Fruit fly (Drosophila melanogaster) whole organism, embryonic: ENCODE measurements around the gene Reg-2.

ENCODE experiments used
- Awh ChIP-seq: fragments of 200-800 bp; sonication (Bioruptor generic); IDR thresholded peaks from 2 replicates; pipeline ENCODE4, ENCODE4 v1.3.6; 2022; ENCODE audit warnings: missing biosample characterization, missing genetic modification characterization
- CG10979 ChIP-seq: fragments of 200-800 bp; sonication (Bioruptor generic); optimal IDR thresholded peaks from 2 replicates; lab custom pipeline; 2018; ENCODE audit warnings: missing biosample characterization, mild to moderate bottlenecking, missing genetic modification characterization, moderate library complexity
- CG12659 ChIP-seq: fragments of 200-800 bp; sonication (Bioruptor generic); optimal IDR thresholded peaks from 3 replicates; lab custom pipeline; 2017; ENCODE audit warnings: mild to moderate bottlenecking, missing biosample characterization, missing genetic modification reagents, missing genetic modification characterization
- CG12744 ChIP-seq: fragments of 200-800 bp; sonication (Bioruptor generic); optimal IDR thresholded peaks from 2 replicates; lab custom pipeline; 2016; ENCODE audit warnings: missing biosample characterization, missing genetic modification characterization
- CG13296 ChIP-seq: fragments of 200-800 bp; sonication (Bioruptor generic); optimal IDR thresholded peaks from 3 replicates; lab custom pipeline; 2018; ENCODE audit warnings: missing biosample characterization, mild to moderate bottlenecking, missing genetic modification characterization
- CG13424 ChIP-seq: fragments of 200-800 bp; sonication (Bioruptor generic); optimal IDR thresholded peaks from 2 replicates; lab custom pipeline; 2019; ENCODE audit warnings: missing biosample characterization, mild to moderate bottlenecking, missing genetic modification characterization, moderate library complexity
- CG14860 ChIP-seq: fragments of 200-800 bp; sonication (Bioruptor generic); IDR thresholded peaks from 3 replicates; pipeline ENCODE4 v1.3.6; 2022; ENCODE audit warnings: missing biosample characterization, missing genetic modification characterization; ENCODE audit not compliant: partially characterized antibody
- CG14965 ChIP-seq: fragments of 200-800 bp; sonication (Bioruptor generic); optimal IDR thresholded peaks from 2 replicates; lab custom pipeline; 2016; ENCODE audit warnings: missing biosample characterization, missing genetic modification characterization, borderline replicate concordance
- CG15601 ChIP-seq: fragments of 200-800 bp; sonication (Bioruptor generic); optimal IDR thresholded peaks from 3 replicates; lab custom pipeline; 2019; ENCODE audit warnings: missing biosample characterization, mild to moderate bottlenecking, missing genetic modification characterization, moderate library complexity
- CG16863 ChIP-seq: fragments of 200-800 bp; sonication (Bioruptor generic); optimal IDR thresholded peaks from 3 replicates; lab custom pipeline; 2016; ENCODE audit warnings: missing biosample characterization, missing genetic modification characterization
- CG2712 ChIP-seq: fragments of 200-800 bp; optimal IDR thresholded peaks from 3 replicates; lab custom pipeline; 2019; ENCODE audit warnings: missing biosample characterization, mild to moderate bottlenecking, missing genetic modification characterization, moderate library complexity
- CG30020 ChIP-seq: fragments of 200-800 bp; optimal IDR thresholded peaks from 2 replicates; lab custom pipeline; 2019; ENCODE audit warnings: missing biosample characterization, mild to moderate bottlenecking, missing genetic modification characterization, moderate library complexity
- CG31388 ChIP-seq: fragments of 200-800 bp; sonication (Bioruptor generic); optimal IDR thresholded peaks from 2 replicates; lab custom pipeline; 2016; ENCODE audit warnings: missing biosample characterization, missing genetic modification characterization
- CG3407 ChIP-seq: fragments of 200-800 bp; sonication (Bioruptor generic); optimal IDR thresholded peaks from 2 replicates; lab custom pipeline; 2018; ENCODE audit warnings: missing biosample characterization, mild to moderate bottlenecking, missing genetic modification characterization
- CG5953 ChIP-seq: fragments of 200-800 bp; sonication (Bioruptor generic); IDR thresholded peaks from 2 replicates; pipeline ENCODE4 v1.3.6; 2022; ENCODE audit warnings: missing biosample characterization, missing genetic modification characterization
- CG6689 ChIP-seq: fragments of 200-800 bp; sonication (Bioruptor generic); IDR thresholded peaks from 2 replicates; pipeline ENCODE4 v1.3.6; 2022; ENCODE audit warnings: missing biosample characterization, missing genetic modification characterization
- CG8359 ChIP-seq: fragments of 200-800 bp; sonication (Bioruptor generic); optimal IDR thresholded peaks from 2 replicates; lab custom pipeline; 2017; ENCODE audit warnings: missing biosample characterization, mild to moderate bottlenecking, missing genetic modification characterization, borderline replicate concordance
- CkIIα-i1 ChIP-seq: fragments of 200-800 bp; sonication (Bioruptor generic); IDR thresholded peaks from 2 replicates; pipeline ENCODE4 v1.3.6; 2022; ENCODE audit warnings: missing biosample characterization, missing genetic modification characterization
- Dad ChIP-seq: fragments of 200-800 bp; sonication (Bioruptor generic); optimal IDR thresholded peaks from 3 replicates; lab custom pipeline; 2016; ENCODE audit warnings: missing biosample characterization, missing genetic modification characterization
- E2f1 ChIP-seq: fragments of 200-800 bp; sonication (Bioruptor generic); IDR thresholded peaks from 2 replicates; pipeline ENCODE4 v1.3.6; 2022; ENCODE audit warnings: missing biosample characterization, missing genetic modification characterization
- Hr39 ChIP-seq: fragments of >200 bp; optimal IDR thresholded peaks from 2 replicates; lab custom pipeline; 2017
- Hr51 ChIP-seq, 2 experiments: fragments of 200-800 bp; sonication (Bioruptor generic); optimal IDR thresholded peaks; 2 replicates in 1 of 2; 3 replicates in 1 of 2; lab custom pipeline; 2016 to 2018; ENCODE audit warnings: missing biosample characterization in 2 of 2, missing genetic modification characterization in 2 of 2, mild to moderate bottlenecking in 1 of 2, moderate library complexity in 1 of 2
- Mrtf ChIP-seq: fragments of 200-800 bp; sonication (Bioruptor generic); IDR thresholded peaks from 3 replicates; pipeline ENCODE4 v1.3.6; 2022; ENCODE audit warnings: missing biosample characterization, missing genetic modification characterization
- NC2β ChIP-seq: fragments of 200-800 bp; sonication (Bioruptor generic); optimal IDR thresholded peaks from 2 replicates; lab custom pipeline; 2016; ENCODE audit warnings: missing biosample characterization, missing genetic modification characterization
- NK7.1 ChIP-seq: fragments of 200-800 bp; sonication (Bioruptor generic); optimal IDR thresholded peaks from 3 replicates; lab custom pipeline; 2016; ENCODE audit warnings: missing biosample characterization, missing genetic modification characterization
- Oaz ChIP-seq: fragments of 200-800 bp; sonication (Bioruptor generic); IDR thresholded peaks from 2 replicates; pipeline ENCODE4 v1.3.6; 2022; ENCODE audit warnings: missing biosample characterization, missing genetic modification characterization
- Oli ChIP-seq: fragments of 200-800 bp; sonication (Bioruptor generic); optimal IDR thresholded peaks from 2 replicates; lab custom pipeline; 2018; ENCODE audit warnings: missing biosample characterization, mild to moderate bottlenecking, missing genetic modification characterization, moderate library complexity
- Opbp ChIP-seq: fragments of 200-800 bp; sonication (Bioruptor generic); IDR thresholded peaks from 3 replicates; pipeline ENCODE4 v1.3.6; 2022; ENCODE audit warnings: missing biosample characterization, missing genetic modification characterization; ENCODE audit not compliant: partially characterized antibody
- bab2 ChIP-seq: fragments of 200-800 bp; sonication (Bioruptor generic); optimal IDR thresholded peaks from 2 replicates; lab custom pipeline; 2016; ENCODE audit warnings: missing biosample characterization, missing genetic modification characterization
- bigmax ChIP-seq: fragments of 200-800 bp; sonication (Bioruptor generic); optimal IDR thresholded peaks from 2 replicates; lab custom pipeline; 2018; ENCODE audit warnings: missing biosample characterization, mild to moderate bottlenecking, missing genetic modification characterization
- bowl ChIP-seq: fragments of 200-800 bp; sonication (Bioruptor generic); IDR thresholded peaks from 2 replicates; pipeline ENCODE4 v1.3.6; 2022; ENCODE audit warnings: missing biosample characterization, missing genetic modification characterization
- cg ChIP-seq: fragments of 200-800 bp; sonication (Bioruptor generic); optimal IDR thresholded peaks from 3 replicates; lab custom pipeline; 2019; ENCODE audit warnings: missing biosample characterization, mild to moderate bottlenecking, missing genetic modification characterization, moderate library complexity
- croc ChIP-seq: fragments of 200-800 bp; sonication (Bioruptor generic); conservative IDR thresholded peaks from 3 replicates; pipeline ENCODE4 v1.3.6; 2022; ENCODE audit warnings: missing biosample characterization, missing genetic modification characterization
- emc ChIP-seq: fragments of 200-800 bp; sonication (Bioruptor generic); optimal IDR thresholded peaks from 2 replicates; lab custom pipeline; 2016; ENCODE audit warnings: missing biosample characterization, missing genetic modification characterization
- hb ChIP-seq: fragments of 200-800 bp; sonication (Bioruptor generic); IDR thresholded peaks from 3 replicates; pipeline ENCODE4 v1.3.6; 2022; ENCODE audit warnings: missing biosample characterization, missing genetic modification characterization; ENCODE audit not compliant: partially characterized antibody
- odd ChIP-seq: fragments of 200-800 bp; sonication (Bioruptor generic); optimal IDR thresholded peaks from 2 replicates; lab custom pipeline; 2017; ENCODE audit warnings: missing biosample characterization, mild to moderate bottlenecking, missing genetic modification characterization
- otp ChIP-seq: fragments of 200-800 bp; sonication (Bioruptor generic); IDR thresholded peaks from 3 replicates; pipeline ENCODE4, ENCODE4 v1.3.6; 2022; ENCODE audit warnings: missing biosample characterization, missing genetic modification characterization
- peb ChIP-seq: fragments of 200-800 bp; sonication (Bioruptor generic); IDR thresholded peaks from 2 replicates; pipeline ENCODE4 v1.3.6; 2022; ENCODE audit warnings: missing biosample characterization, missing genetic modification characterization
- ranshi ChIP-seq: fragments of 200-800 bp; sonication (Bioruptor generic); IDR thresholded peaks from 2 replicates; pipeline ENCODE4 v1.3.6; 2022; ENCODE audit warnings: missing biosample characterization, missing genetic modification characterization
- rib ChIP-seq: fragments of 200-800 bp; sonication (Bioruptor generic); IDR thresholded peaks from 2 replicates; pipeline ENCODE4 v1.3.6; 2022; ENCODE audit warnings: missing biosample characterization, missing genetic modification characterization
- sd ChIP-seq: fragments of 200-800 bp; sonication (Bioruptor generic); optimal IDR thresholded peaks from 3 replicates; lab custom pipeline; 2018; ENCODE audit warnings: missing biosample characterization, mild to moderate bottlenecking, missing genetic modification characterization, moderate library complexity
- slbo ChIP-seq: fragments of 200-800 bp; sonication (Bioruptor generic); IDR thresholded peaks from 2 replicates; pipeline ENCODE4 v1.3.6; 2022; ENCODE audit warnings: missing biosample characterization, missing genetic modification characterization
- sob ChIP-seq: fragments of 200-800 bp; sonication (Bioruptor generic); IDR thresholded peaks from 2 replicates; pipeline ENCODE4 v1.3.6; 2022; ENCODE audit warnings: missing biosample characterization, missing genetic modification characterization
- stwl ChIP-seq: fragments of 200-800 bp; sonication (Bioruptor generic); optimal IDR thresholded peaks from 3 replicates; lab custom pipeline; 2018; ENCODE audit warnings: missing biosample characterization, mild to moderate bottlenecking, missing genetic modification characterization, moderate library complexity
- tap ChIP-seq: fragments of 200-800 bp; optimal IDR thresholded peaks from 3 replicates; lab custom pipeline; 2019; ENCODE audit warnings: missing biosample characterization, mild to moderate bottlenecking, missing genetic modification characterization, moderate library complexity
- tgo ChIP-seq: fragments of 200-800 bp; sonication (Bioruptor generic); IDR thresholded peaks from 3 replicates; pipeline ENCODE4 v1.3.6; 2022; ENCODE audit warnings: missing biosample characterization, missing genetic modification characterization
- vvl ChIP-seq: fragments of 200-800 bp; sonication (Bioruptor generic); IDR thresholded peaks from 2 replicates; pipeline ENCODE4 v1.3.6; 2022; ENCODE audit warnings: missing biosample characterization, missing genetic modification characterization
- wek ChIP-seq: fragments of 200-800 bp; sonication (Bioruptor generic); optimal IDR thresholded peaks from 3 replicates; lab custom pipeline; 2018; ENCODE audit warnings: missing biosample characterization, mild to moderate bottlenecking, missing genetic modification characterization, moderate library complexity

Reg-2 gene

dm6 chr3L:611639-612611 is 5.6 kb upstream of the Reg-2 start (continued):
- peak; percentile 59 for TF ChIP-seq ranshi (GFP tag; lab: Robert Waterston, UW)
- TF ChIP-seq CG12744, result peak; percentile 44
- peak; percentile 50 for TF ChIP-seq CG2712 (tag; lab: Kevin White, UChicago)
- TF ChIP-seq peb (GFP tag; lab: Robert Waterston, UW), result peak; percentile 40; the same call in 1 of the 2 replicates
- peak; percentile 75 for TF ChIP-seq wek (GFP tag; lab: Kevin White, UChicago)
- TF ChIP-seq CG30020 (tag; lab: Kevin White, UChicago), result no peak
- TF ChIP-seq CG31388 (GFP tag; lab: Kevin White, UChicago), result peak; percentile 0
- no peak for TF ChIP-seq emc
- TF ChIP-seq Oli (tag; lab: Kevin White, UChicago), result peak; percentile 71
- TF ChIP-seq CG6689 (GFP tag; lab: Robert Waterston, UW), result peak; percentile 73
- peak; percentile 39 for TF ChIP-seq CG16863 (GFP tag; lab: Kevin White, UChicago)
- peak; percentile 69 for TF ChIP-seq tgo (GFP tag; lab: Robert Waterston, UW)
- no peak for TF ChIP-seq bigmax (GFP tag; lab: Kevin White, UChicago)
- no peak for TF ChIP-seq croc (GFP tag; lab: Robert Waterston, UW)
- TF ChIP-seq CG10979 (tag; lab: Kevin White, UChicago), result peak; percentile 51
- TF ChIP-seq CG15601, result peak; percentile 27
- TF ChIP-seq vvl (GFP tag; lab: Robert Waterston, UW), result peak; percentile 82; the same call in 1 of the 2 replicates
- TF ChIP-seq sd (tag; lab: Kevin White, UChicago), result peak; percentile 41
- peak; percentile 31; the same call in 1 of the 2 replicates for TF ChIP-seq bowl (GFP tag; lab: Robert Waterston, UW)
- peak; percentile 67 for TF ChIP-seq CG13424
- peak; percentile 82 for TF ChIP-seq Awh (GFP tag; lab: Robert Waterston, UW)
- TF ChIP-seq sob (GFP tag; lab: Robert Waterston, UW), result peak; percentile 74
- TF ChIP-seq CG8359 (GFP tag; lab: Kevin White, UChicago), result peak; percentile 18
- TF ChIP-seq Dad, result peak; percentile 47
- peak; percentile 62 for TF ChIP-seq CG3407
- TF ChIP-seq CG14965 (GFP tag; lab: Kevin White, UChicago), result peak; percentile 14
- peak; percentile 84 for TF ChIP-seq CG13296 (GFP tag; lab: Kevin White, UChicago)
- TF ChIP-seq Hr39 (lab: Kevin White, UChicago), result no peak
- TF ChIP-seq cg (GFP tag; lab: Kevin White, UChicago), result no peak
- no peak for TF ChIP-seq CG14860 (GFP tag; lab: Robert Waterston, UW)
- no peak for TF ChIP-seq hb
- peak; percentile 76 for TF ChIP-seq slbo (GFP tag; lab: Robert Waterston, UW)
- TF ChIP-seq Mrtf, result peak; percentile 75
- peak; percentile 72 for TF ChIP-seq CG5953 (GFP tag; lab: Robert Waterston, UW)
- peak; percentile 51 to 76 for TF ChIP-seq Hr51 (GFP tag; optimal IDR thresholded peaks at IDR 0.05; lab: Kevin White, UChicago)
- peak; percentile 15 for TF ChIP-seq NC2β
- TF ChIP-seq CG12659 (GFP tag; lab: Kevin White, UChicago), result peak; percentile 79
- no peak for TF ChIP-seq stwl (tag; lab: Kevin White, UChicago)
- TF ChIP-seq E2f1 (GFP tag; lab: Robert Waterston, UW), result peak; percentile 44; the same call in 1 of the 2 replicates
- TF ChIP-seq rib, result peak; percentile 70
- peak; percentile 58; the same call in 1 of the 2 replicates for TF ChIP-seq Oaz
- TF ChIP-seq odd (GFP tag; lab: Kevin White, UChicago), result peak; percentile 79
- TF ChIP-seq Opbp, result peak; percentile 42; the same call in 1 of the 3 replicates
- TF ChIP-seq CkIIα-i1 (GFP tag; lab: Robert Waterston, UW), result 0 out of 2 replicates have a peak, but pooled peaks have one; percentile 29
- peak; percentile 73; the same call in 2 of the 3 replicates for TF ChIP-seq otp
- TF ChIP-seq NK7.1 (GFP tag; lab: Kevin White, UChicago), result peak; percentile 32
- TF ChIP-seq tap (tag; lab: Kevin White, UChicago), result peak; percentile 47
- TF ChIP-seq bab2 (GFP tag; lab: Kevin White, UChicago), result peak; percentile 44
